Worm (Caenorhabditis elegans) whole organism, L1 larva: ENCODE results near the gene lin-39.

ENCODE experiments used
- ceh-8 ChIP-seq: fragments of 200-800 bp; sonication (Bioruptor generic); optimal IDR thresholded peaks from 2 replicates; lab custom pipeline; 2018; ENCODE audit warnings: mild to moderate bottlenecking, missing genetic modification characterization, moderate library complexity, missing compliant biosample characterization
- sox-4 ChIP-seq: sonication (generic microtip); optimal IDR thresholded peaks from 2 replicates; lab custom pipeline; 2016; ENCODE audit warnings: missing genetic modification characterization, missing compliant biosample characterization

ce11 chrIII:7542037-7542436 lies 5.6 kb upstream of the lin-39 start:
- TF ChIP-seq sox-4 (tag; lab: Kevin White, UChicago) (no peak), ceh-8 (GFP tag; lab: Kevin White, UChicago) (no peak)
